Fruit fly (Drosophila melanogaster) whole organism, wandering third instar larva: ENCODE results near the gene PolQ.

Experiments
- Abd-B ChIP-seq: fragments of >200 bp; optimal IDR thresholded peaks from 2 replicates; lab custom pipeline; 2017; ENCODE audit warnings: missing biosample characterization, missing genetic modification characterization
- CG32264 ChIP-seq: fragments of 200-800 bp; sonication (Bioruptor generic); optimal IDR thresholded peaks from 2 replicates; lab custom pipeline; 2016; ENCODE audit warnings: missing biosample characterization, missing genetic modification characterization
- CG9705 ChIP-seq: fragments of 200-800 bp; sonication (Bioruptor generic); optimal IDR thresholded peaks from 2 replicates; lab custom pipeline; 2018; ENCODE audit warnings: missing biosample characterization, mild to moderate bottlenecking, missing genetic modification characterization
- CrebA ChIP-seq: fragments of 200-800 bp; sonication (Bioruptor generic); optimal IDR thresholded peaks from 2 replicates; lab custom pipeline; 2016; ENCODE audit warnings: missing biosample characterization, mild to moderate bottlenecking, missing genetic modification characterization, borderline replicate concordance
- Dfd ChIP-seq: fragments of >200 bp; optimal IDR thresholded peaks from 2 replicates; lab custom pipeline; 2017; ENCODE audit warnings: missing biosample characterization, missing genetic modification characterization
- Dif ChIP-seq: fragments of 200-275, 200-300 bp; sonication (Bioruptor generic); optimal IDR thresholded peaks from 2 replicates; lab custom pipeline; 2018; ENCODE audit warnings: missing biosample characterization, missing genetic modification characterization; ENCODE audit not compliant: partially characterized antibody
- GATAd ChIP-seq: sonication (Bioruptor generic); optimal IDR thresholded peaks from 2 replicates; lab custom pipeline; 2016; ENCODE audit warnings: missing biosample characterization, missing genetic modification characterization
- HLH106 ChIP-seq: fragments of 200-800 bp; optimal IDR thresholded peaks from 3 replicates; lab custom pipeline; 2019; ENCODE audit warnings: missing biosample characterization, mild to moderate bottlenecking, missing genetic modification characterization, moderate library complexity
- Hnf4 ChIP-seq: fragments of 200-800 bp; sonication (Bioruptor generic); optimal IDR thresholded peaks from 2 replicates; lab custom pipeline; 2016; ENCODE audit warnings: missing biosample characterization, mild to moderate bottlenecking, missing genetic modification characterization
- Hr78 ChIP-seq: fragments of >200 bp; optimal IDR thresholded peaks from 2 replicates; lab custom pipeline; 2017; ENCODE audit warnings: missing biosample characterization, missing genetic modification characterization
- Hr83 ChIP-seq: fragments of 200-300 bp; sonication (Bioruptor generic); optimal IDR thresholded peaks from 2 replicates; lab custom pipeline; 2016; ENCODE audit warnings: missing biosample characterization, mild to moderate bottlenecking, missing genetic modification characterization, moderate library complexity; ENCODE audit not compliant: poor library complexity, severe bottlenecking
- Jra ChIP-seq: sonication (Bioruptor generic); optimal IDR thresholded peaks from 2 replicates; lab custom pipeline; 2016; ENCODE audit warnings: missing biosample characterization, missing genetic modification characterization
- Mio ChIP-seq: sonication (Bioruptor generic); optimal IDR thresholded peaks from 2 replicates; lab custom pipeline; 2016; ENCODE audit warnings: missing biosample characterization, missing genetic modification characterization
- Myc ChIP-seq: fragments of >200 bp; optimal IDR thresholded peaks from 2 replicates; lab custom pipeline; 2017
- N ChIP-seq: fragments of >200 bp; optimal IDR thresholded peaks from 2 replicates; lab custom pipeline; 2018; ENCODE audit warnings: missing biosample characterization, missing external identifiers, missing genetic modification characterization
- OdsH ChIP-seq: fragments of 200-800 bp; sonication (Bioruptor generic); optimal IDR thresholded peaks from 2 replicates; lab custom pipeline; 2016; ENCODE audit warnings: missing biosample characterization, mild to moderate bottlenecking, missing genetic modification characterization
- Rel ChIP-seq, 2 experiments: fragments of 200-800 bp; sonication (Bioruptor generic) in 1 of 2; optimal IDR thresholded peaks; 2 replicates in 1 of 2; 3 replicates in 1 of 2; lab custom pipeline; 2016 to 2019; ENCODE audit warnings: mild to moderate bottlenecking in 2 of 2, missing biosample characterization in 2 of 2, missing genetic modification characterization in 2 of 2, moderate library complexity in 1 of 2
- Sp1 ChIP-seq: fragments of 200-800 bp; sonication (Bioruptor generic); optimal IDR thresholded peaks from 3 replicates; lab custom pipeline; 2019; ENCODE audit warnings: missing biosample characterization, mild to moderate bottlenecking, missing genetic modification characterization, moderate library complexity
- Vsx2 ChIP-seq: fragments of 200-300, 225-300 bp; sonication (Bioruptor generic); optimal IDR thresholded peaks from 2 replicates; lab custom pipeline; 2018; ENCODE audit warnings: missing biosample characterization, missing genetic modification characterization; ENCODE audit not compliant: partially characterized antibody
- br ChIP-seq: fragments of 200-800 bp; sonication (Bioruptor generic); optimal IDR thresholded peaks from 2 replicates; lab custom pipeline; 2016; ENCODE audit warnings: missing biosample characterization, missing genetic modification characterization
- brk ChIP-seq: fragments of 200-800 bp; sonication (Bioruptor generic); optimal IDR thresholded peaks from 2 replicates; lab custom pipeline; 2016; ENCODE audit warnings: missing biosample characterization, mild to moderate bottlenecking, missing genetic modification characterization
- dl ChIP-seq, 2 experiments: fragments of 175-275, 200-275 bp in 1 of 2; fragments of 200-275 bp in 1 of 2; sonication (Bioruptor generic); optimal IDR thresholded peaks; lab custom pipeline; 2018; ENCODE audit warnings: mild to moderate bottlenecking in 2 of 2, missing biosample characterization in 2 of 2, missing genetic modification characterization in 2 of 2, moderate library complexity in 2 of 2; ENCODE audit not compliant: partially characterized antibody in 2 of 2, insufficient read depth in 1 of 2
- dmrt93B ChIP-seq: fragments of 200-800 bp; sonication (Bioruptor generic); optimal IDR thresholded peaks from 2 replicates; lab custom pipeline; 2018; ENCODE audit warnings: missing biosample characterization, mild to moderate bottlenecking, missing genetic modification characterization
- dsf ChIP-seq: sonication (Bioruptor generic); optimal IDR thresholded peaks from 2 replicates; lab custom pipeline; 2016; ENCODE audit warnings: missing biosample characterization, missing genetic modification characterization, borderline replicate concordance
- ey ChIP-seq: fragments of 200-800 bp; sonication (Bioruptor generic); optimal IDR thresholded peaks from 2 replicates; lab custom pipeline; 2016; ENCODE audit warnings: missing biosample characterization, missing genetic modification characterization
- foxo ChIP-seq, 2 experiments: fragments of 200-800 bp; sonication (Bioruptor generic); optimal IDR thresholded peaks; 2 replicates in 1 of 2; 3 replicates in 1 of 2; lab custom pipeline; 2016 to 2017; ENCODE audit warnings: missing biosample characterization in 2 of 2, missing genetic modification characterization in 2 of 2
- fru ChIP-seq: fragments of 200-800 bp; sonication (Bioruptor generic); optimal IDR thresholded peaks from 3 replicates; lab custom pipeline; 2016; ENCODE audit warnings: missing biosample characterization, mild to moderate bottlenecking, missing genetic modification characterization
- h ChIP-seq: fragments of 200-800 bp; sonication (Bioruptor generic); optimal IDR thresholded peaks from 3 replicates; lab custom pipeline; 2016; ENCODE audit warnings: missing biosample characterization, mild to moderate bottlenecking, missing genetic modification characterization
- jim ChIP-seq: fragments of 175-275, 200-325 bp; sonication (Bioruptor generic); optimal IDR thresholded peaks from 2 replicates; lab custom pipeline; 2016; ENCODE audit warnings: missing biosample characterization, mild to moderate bottlenecking, missing genetic modification characterization
- lola ChIP-seq: fragments of >200 bp; optimal IDR thresholded peaks from 2 replicates; lab custom pipeline; 2017; ENCODE audit warnings: missing biosample characterization, missing genetic modification characterization
- pan ChIP-seq: fragments of >200 bp; optimal IDR thresholded peaks from 2 replicates; lab custom pipeline; 2017
- psq ChIP-seq: fragments of 200-800 bp; sonication (Bioruptor generic); optimal IDR thresholded peaks from 3 replicates; lab custom pipeline; 2017; ENCODE audit warnings: missing biosample characterization, mild to moderate bottlenecking, missing genetic modification characterization, moderate library complexity
- rgr ChIP-seq: fragments of 200-800 bp; sonication (Bioruptor generic); optimal IDR thresholded peaks from 3 replicates; lab custom pipeline; 2016; ENCODE audit warnings: missing biosample characterization, mild to moderate bottlenecking, missing genetic modification characterization
- sage ChIP-seq: fragments of 200-800 bp; sonication (Bioruptor generic); optimal IDR thresholded peaks from 2 replicates; lab custom pipeline; 2016; ENCODE audit warnings: missing biosample characterization, mild to moderate bottlenecking, missing genetic modification characterization
- sv ChIP-seq: fragments of 200-800 bp; sonication (Bioruptor generic); optimal IDR thresholded peaks from 3 replicates; lab custom pipeline; 2016; ENCODE audit warnings: missing biosample characterization, missing genetic modification characterization
- tai ChIP-seq: sonication (Bioruptor generic); optimal IDR thresholded peaks from 2 replicates; lab custom pipeline; 2016; ENCODE audit warnings: missing biosample characterization, missing genetic modification characterization
- usp ChIP-seq: fragments of >200 bp; optimal IDR thresholded peaks from 2 replicates; lab custom pipeline; 2017; ENCODE audit warnings: missing biosample characterization, missing genetic modification characterization
- woc ChIP-seq: sonication (Bioruptor generic); optimal IDR thresholded peaks from 2 replicates; lab custom pipeline; 2016; ENCODE audit warnings: missing biosample characterization, mild to moderate bottlenecking, missing genetic modification characterization

Gene PolQ

dm6 chr3R:12723759-12724158, 11.7 kb upstream of the PolQ start (continued):
- TF ChIP-seq Abd-B (GFP tag; lab: Kevin White, UChicago): no peak
- no peak for TF ChIP-seq psq
- peak in 1 of 2 experiments; percentile 2 for TF ChIP-seq foxo (GFP tag; optimal IDR thresholded peaks at IDR 0.05; lab: Kevin White, UChicago)
- peak; percentile 9 for TF ChIP-seq OdsH (GFP tag; lab: Kevin White, UChicago)
- TF ChIP-seq Mio (GFP tag; lab: Kevin White, UChicago): no peak
- no peak for TF ChIP-seq Rel (GFP tag; optimal IDR thresholded peaks at IDR 0.05; lab: Kevin White, UChicago)
- no peak for TF ChIP-seq Rel (tag; optimal IDR thresholded peaks at IDR 0.05; lab: Kevin White, UChicago)
- peak; percentile 71 for TF ChIP-seq brk (GFP tag; lab: Kevin White, UChicago)
- peak; percentile 16 for TF ChIP-seq rgr (GFP tag; lab: Kevin White, UChicago)
- no peak for TF ChIP-seq GATAd (GFP tag; lab: Kevin White, UChicago)

DNA sequence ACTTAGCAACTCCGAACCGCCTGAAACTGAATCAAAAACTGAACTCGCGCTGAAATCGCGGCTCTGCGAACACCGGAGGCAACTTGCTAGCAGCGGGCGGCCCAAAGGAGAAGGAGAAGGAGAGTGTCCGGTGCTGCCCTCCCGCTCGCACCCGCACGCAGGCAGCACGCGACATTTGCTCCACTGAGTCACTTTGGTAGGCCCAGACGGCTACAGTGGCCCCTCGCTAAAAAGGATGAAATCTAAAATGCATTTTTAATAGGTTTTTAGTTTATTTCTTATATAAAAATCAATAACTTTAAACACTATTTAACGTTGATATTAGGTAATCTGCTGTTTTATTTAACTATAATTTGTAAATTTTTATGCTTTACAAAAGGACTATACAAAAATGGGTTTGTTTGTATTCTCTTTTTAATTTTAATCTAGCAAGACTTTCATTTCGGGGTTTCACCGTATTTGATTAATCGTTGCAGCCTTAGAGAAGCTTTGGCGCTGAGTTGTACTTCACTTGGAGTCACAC, 10.4 kb upstream of the PolQ start, which contains the start of gene Men:
TSS of gene Men (minus strand) at position 51 of the 523 bp plus-strand sequence.
- TF ChIP-seq woc (GFP tag; lab: Kevin White, UChicago) (peak; percentile 32), pan (lab: Kevin White, UChicago) (no peak), HLH106 (tag; lab: Kevin White, UChicago) (peak; percentile 80), usp (GFP tag; lab: Kevin White, UChicago) (no peak), h (GFP tag; lab: Kevin White, UChicago) (peak; percentile 69), foxo (GFP tag; optimal IDR thresholded peaks at IDR 0.05; lab: Kevin White, UChicago) (peak in 1 of 2 experiments; percentile 69), dmrt93B (GFP tag; lab: Kevin White, UChicago) (peak; percentile 29), br (GFP tag; lab: Kevin White, UChicago) (peak; percentile 17), sage (GFP tag; lab: Kevin White, UChicago) (no peak), Myc (no peak), CG32264 (no peak), psq (peak; percentile 50), fru (GFP tag; lab: Kevin White, UChicago) (peak; percentile 52), dl (GFP tag; optimal IDR thresholded peaks at IDR 0.05; lab: Kevin White, UChicago; ENCODE audit: insufficient read depth in 1 of 2, partially characterized antibody in 2 of 2) (no peak), Hr83 (GFP tag; lab: Kevin White, UChicago) (no peak), OdsH (GFP tag; lab: Kevin White, UChicago) (peak; percentile 58), tai (no peak), lola (GFP tag; lab: Kevin White, UChicago) (no peak), ey (GFP tag; lab: Kevin White, UChicago) (peak; percentile 23), Hnf4 (GFP tag; lab: Kevin White, UChicago) (peak; percentile 30), Dfd (GFP tag; lab: Kevin White, UChicago) (no peak), CG9705 (GFP tag; lab: Kevin White, UChicago) (peak; percentile 17), dsf (no peak), jim (GFP tag; lab: Kevin White, UChicago) (no peak), sv (GFP tag; lab: Kevin White, UChicago) (no peak), Jra (GFP tag; lab: Kevin White, UChicago) (peak; percentile 38), Vsx2 (GFP tag; lab: Kevin White, UChicago) (no peak), Dif (no peak), GATAd (GFP tag; lab: Kevin White, UChicago) (no peak), brk (GFP tag; lab: Kevin White, UChicago) (peak; percentile 18), Rel (GFP tag; optimal IDR thresholded peaks at IDR 0.05; lab: Kevin White, UChicago) (no peak), Rel (tag; optimal IDR thresholded peaks at IDR 0.05; lab: Kevin White, UChicago) (peak; percentile 32), Sp1 (GFP tag; lab: Kevin White, UChicago) (peak; percentile 76), N (GFP tag; lab: Kevin White, UChicago) (no peak), Abd-B (GFP tag; lab: Kevin White, UChicago) (no peak), Hr78 (GFP tag; lab: Kevin White, UChicago) (no peak), rgr (GFP tag; lab: Kevin White, UChicago) (peak; percentile 51), CrebA (GFP tag; lab: Kevin White, UChicago) (no peak), Mio (GFP tag; lab: Kevin White, UChicago) (no peak)
